Fruit fly (Drosophila melanogaster): ENCODE results near the gene AkhR.

Gene AkhR

dm6 chr2L:6722822-6723749 is 7.1 kb upstream of the AkhR start, which contains the start of gene homer (continued):
- TF ChIP-seq CG10543 (GFP tag; optimal IDR thresholded peaks at IDR 0.05) (peak; percentile 50), klu (GFP tag; IDR thresholded peaks at IDR 0.05) (no peak), Opbp (GFP tag; IDR thresholded peaks at IDR 0.05; ENCODE audit: partially characterized antibody) (peak; percentile 96), CG14965 (GFP tag; optimal IDR thresholded peaks at IDR 0.05; ENCODE audit: borderline replicate concordance) (no peak), br (optimal IDR thresholded peaks at IDR 0.05) (no peak), bab2 (GFP tag; optimal IDR thresholded peaks at IDR 0.05) (no peak), CG1529 (GFP tag; optimal IDR thresholded peaks at IDR 0.05) (no peak), trem (tag; optimal IDR thresholded peaks at IDR 0.05) (peak; percentile 65), Taf1 (GFP tag; IDR thresholded peaks at IDR 0.05) (no peak), inv (GFP tag; IDR thresholded peaks at IDR 0.05; ENCODE audit: partially characterized antibody) (peak; percentile 92), Drgx (GFP tag; IDR thresholded peaks at IDR 0.05) (no peak), gsb (GFP tag; IDR thresholded peaks at IDR 0.05) (no peak), CG8765 (GFP tag; IDR thresholded peaks at IDR 0.05) (0 out of 2 replicates have a peak, but pooled peaks have one; percentile 25), CG9932 (GFP tag; IDR thresholded peaks at IDR 0.05) (peak; percentile 63), CG11093 (GFP tag; IDR thresholded peaks at IDR 0.05) (no peak), sim (GFP tag; IDR thresholded peaks at IDR 0.05) (no peak), CG10565 (GFP tag; optimal IDR thresholded peaks at IDR 0.05) (no peak), Hr78 (GFP tag; optimal IDR thresholded peaks at IDR 0.05) (peak in 1 of 2 experiments; percentile 100), onecut (GFP tag; IDR thresholded peaks at IDR 0.05) (no peak), sima (GFP tag; optimal IDR thresholded peaks at IDR 0.05) (no peak), D19B (GFP tag; optimal IDR thresholded peaks at IDR 0.05) (no peak), CG2116 (GFP tag; optimal IDR thresholded peaks at IDR 0.05) (peak; percentile 69), CG11456 (GFP tag; IDR thresholded peaks at IDR 0.05) (no peak), CG15601 (tag; optimal IDR thresholded peaks at IDR 0.05) (no peak), stc (GFP tag; IDR thresholded peaks at IDR 0.05) (no peak; the same call in 1 of the 2 replicates), Scr (GFP tag; IDR thresholded peaks at IDR 0.05; ENCODE audit: partially characterized antibody) (peak; percentile 93), z (GFP tag; IDR thresholded peaks at IDR 0.05) (no peak), Side (GFP tag; optimal IDR thresholded peaks at IDR 0.05) (no peak), CG4424 (GFP tag; optimal IDR thresholded peaks at IDR 0.05) (no peak), gsb-n (tag; optimal IDR thresholded peaks at IDR 0.05) (peak; percentile 48), Stat92E (GFP tag; optimal IDR thresholded peaks at IDR 0.05) (peak in 1 of 3 experiments; percentile 33), ash1 (GFP tag; optimal IDR thresholded peaks at IDR 0.05) (no peak), Nf-YC (tag; optimal IDR thresholded peaks at IDR 0.05) (peak; percentile 57), CG1603 (tag; optimal IDR thresholded peaks at IDR 0.05) (peak; percentile 8), CG16815 (GFP tag; optimal IDR thresholded peaks at IDR 0.05) (no peak), Hr39 (optimal IDR thresholded peaks at IDR 0.05) (no peak), CG9609 (GFP tag; optimal IDR thresholded peaks at IDR 0.05) (no peak), aop (GFP tag; IDR thresholded peaks at IDR 0.05) (no peak), run (tag; optimal IDR thresholded peaks at IDR 0.05) (no peak), CG3838 (GFP tag; optimal IDR thresholded peaks at IDR 0.05) (no peak), CG1792 (GFP tag; optimal IDR thresholded peaks at IDR 0.05) (no peak), tin (GFP tag; optimal IDR thresholded peaks at IDR 0.05) (peak; percentile 8), lbe (GFP tag; optimal IDR thresholded peaks at IDR 0.05) (peak; percentile 43), amos (GFP tag; IDR thresholded peaks at IDR 0.05; ENCODE audit: partially characterized antibody) (peak; percentile 95), CG11560 (tag; IDR thresholded peaks at IDR 0.05) (peak; percentile 97), lola (GFP tag; optimal IDR thresholded peaks at IDR 0.05) (no peak), nau (GFP tag; optimal IDR thresholded peaks at IDR 0.05) (no peak), CG34224 (GFP tag; IDR thresholded peaks at IDR 0.05; ENCODE audit: partially characterized antibody) (peak; percentile 90; the same call in 2 of the 3 replicates), ap (GFP tag; IDR thresholded peaks at IDR 0.05) (no peak)

All from whole organism, embryonic.